Worm (Caenorhabditis elegans) whole organism, L2 larva: Measurements from ENCODE around the gene ubh-4.

Experiments
- Y55F3AM.14 ChIP-seq: fragments of 200-800 bp; sonication (Bioruptor generic); optimal IDR thresholded peaks from 2 replicates; lab custom pipeline; 2018; ENCODE audit warnings: mild to moderate bottlenecking, missing genetic modification characterization, missing compliant biosample characterization
- egl-27 ChIP-seq: sonication (generic microtip); optimal IDR thresholded peaks from 3 replicates; lab custom pipeline; 2017; ENCODE audit warnings: missing biosample characterization, missing genetic modification reagents, missing genetic modification characterization
- elt-3 ChIP-seq: sonication (generic microtip); optimal IDR thresholded peaks from 2 replicates; lab custom pipeline; 2017; ENCODE audit warnings: missing biosample characterization, missing genetic modification characterization
- lin-13 ChIP-seq: fragments of 150-350 bp; optimal IDR thresholded peaks from 2 replicates; lab custom pipeline; 2014; ENCODE audit warnings: missing biosample characterization, missing genetic modification reagents, missing genetic modification characterization
- lsy-2 ChIP-seq, 2 experiments: fragments of 150-350 bp in 1 of 2; sonication (generic microtip) in 1 of 2; optimal IDR thresholded peaks; 2 replicates each; lab custom pipeline; 2014 to 2017; ENCODE audit warnings: missing biosample characterization in 2 of 2, missing genetic modification characterization in 2 of 2
- mdl-1 ChIP-seq, 2 experiments: fragments of 150-350 bp in 1 of 2; sonication (generic microtip) in 1 of 2; optimal IDR thresholded peaks; 2 replicates each; lab custom pipeline; 2017; ENCODE audit warnings: missing biosample characterization in 2 of 2, missing genetic modification characterization in 2 of 2
- nhr-12 ChIP-seq: fragments of 150-350 bp; optimal IDR thresholded peaks from 2 replicates; lab custom pipeline; 2014; ENCODE audit warnings: missing biosample characterization, missing genetic modification characterization
- nhr-21 ChIP-seq: fragments of 150-350 bp; optimal IDR thresholded peaks from 2 replicates; lab custom pipeline; 2014; ENCODE audit warnings: missing biosample characterization, missing genetic modification characterization
- nhr-25 ChIP-seq: fragments of 150-350 bp; sonication (generic microtip); optimal IDR thresholded peaks from 3 replicates; lab custom pipeline; 2014; ENCODE audit warnings: missing biosample characterization, missing genetic modification characterization
- nhr-77 ChIP-seq: fragments of 150-350 bp; optimal IDR thresholded peaks from 2 replicates; lab custom pipeline; 2014; ENCODE audit warnings: missing biosample characterization, missing genetic modification characterization
- unc-39 ChIP-seq: fragments of 150-350 bp; optimal IDR thresholded peaks from 2 replicates; lab custom pipeline; 2014; ENCODE audit warnings: missing biosample characterization, missing genetic modification characterization
- zag-1 ChIP-seq: fragments of 150-350 bp; optimal IDR thresholded peaks from 2 replicates; lab custom pipeline; 2014; ENCODE audit warnings: missing biosample characterization, missing genetic modification characterization

ce11 chrII:8017380-8017779 lies 22.0 kb downstream of the ubh-4 start, which contains the start of gene zyg-11:
- TF ChIP-seq elt-3 (tag; lab: Kevin White, UChicago), result no peak
- TF ChIP-seq mdl-1 (tag; optimal IDR thresholded peaks at IDR 0.05; lab: Kevin White, UChicago), result no peak
- no peak for TF ChIP-seq nhr-25
- TF ChIP-seq zag-1 (tag; lab: Kevin White, UChicago), result no peak
- TF ChIP-seq egl-27, result no peak
- TF ChIP-seq unc-39 (tag; lab: Kevin White, UChicago), result no peak
- no peak for TF ChIP-seq lsy-2 (tag; optimal IDR thresholded peaks at IDR 0.05; lab: Kevin White, UChicago)
- TF ChIP-seq lin-13 (GFP tag; lab: Kevin White, UChicago), result no peak
- no peak for TF ChIP-seq nhr-77
- TF ChIP-seq Y55F3AM.14 (GFP tag; lab: Kevin White, UChicago), result no peak
- TF ChIP-seq nhr-21 (tag; lab: Kevin White, UChicago), result no peak
- no peak for TF ChIP-seq nhr-12 (tag; lab: Kevin White, UChicago)
